Fruit fly (Drosophila melanogaster) whole organism, embryonic: Measurements from ENCODE around the gene CG4594.

Experiments used
- Adf1 ChIP-seq: fragments of 200-800 bp; sonication (Bioruptor generic); IDR thresholded peaks from 2 replicates; pipeline ENCODE4 v1.3.6; 2022; ENCODE audit warnings: missing biosample characterization, missing genetic modification characterization
- Awh ChIP-seq: fragments of 200-800 bp; sonication (Bioruptor generic); IDR thresholded peaks from 2 replicates; pipeline ENCODE4, ENCODE4 v1.3.6; 2022; ENCODE audit warnings: missing biosample characterization, missing genetic modification characterization
- CG10267 ChIP-seq: fragments of 200-800 bp; sonication (Bioruptor generic); optimal IDR thresholded peaks from 2 replicates; lab custom pipeline; 2018; ENCODE audit warnings: missing biosample characterization, mild to moderate bottlenecking, missing genetic modification characterization, moderate library complexity
- CG10366 ChIP-seq: fragments of 200-800 bp; sonication (Bioruptor generic); IDR thresholded peaks from 2 replicates; pipeline ENCODE4 v1.3.6; 2022; ENCODE audit warnings: missing biosample characterization, missing genetic modification characterization
- CG10959 ChIP-seq: fragments of 200-800 bp; sonication (Bioruptor generic); IDR thresholded peaks from 2 replicates; pipeline ENCODE4 v1.3.6; 2022; ENCODE audit warnings: missing biosample characterization, missing genetic modification characterization
- CG11695 ChIP-seq: fragments of 200-800 bp; sonication (Bioruptor generic); IDR thresholded peaks from 3 replicates; pipeline ENCODE4 v1.3.6; 2022; ENCODE audit warnings: missing biosample characterization, missing genetic modification characterization
- CG13624 ChIP-seq: fragments of 200-800 bp; sonication (Bioruptor generic); optimal IDR thresholded peaks from 2 replicates; lab custom pipeline; 2016; ENCODE audit warnings: missing biosample characterization, missing genetic modification characterization
- CG14860 ChIP-seq: fragments of 200-800 bp; sonication (Bioruptor generic); IDR thresholded peaks from 3 replicates; pipeline ENCODE4 v1.3.6; 2022; ENCODE audit warnings: missing biosample characterization, missing genetic modification characterization; ENCODE audit not compliant: partially characterized antibody
- CG15073 ChIP-seq: fragments of 200-800 bp; sonication (Bioruptor generic); optimal IDR thresholded peaks from 2 replicates; lab custom pipeline; 2016; ENCODE audit warnings: missing biosample characterization, missing genetic modification characterization
- CG15479 ChIP-seq: fragments of 200-800 bp; sonication (Bioruptor generic); optimal IDR thresholded peaks from 3 replicates; lab custom pipeline; 2019; ENCODE audit warnings: missing biosample characterization, mild to moderate bottlenecking, missing genetic modification characterization, moderate library complexity
- CG15696 ChIP-seq: fragments of 200-800 bp; sonication (Bioruptor generic); optimal IDR thresholded peaks from 2 replicates; lab custom pipeline; 2019; ENCODE audit warnings: missing biosample characterization, mild to moderate bottlenecking, missing genetic modification characterization, moderate library complexity
- CG1832 ChIP-seq: fragments of 200-800 bp; sonication (Bioruptor generic); optimal IDR thresholded peaks from 2 replicates; lab custom pipeline; 2017; ENCODE audit warnings: missing biosample characterization, mild to moderate bottlenecking, missing genetic modification characterization, inconsistent platforms
- CG2875 ChIP-seq: fragments of 200-800 bp; sonication (Bioruptor generic); optimal IDR thresholded peaks from 2 replicates; lab custom pipeline; 2017; ENCODE audit warnings: missing biosample characterization, mild to moderate bottlenecking, missing genetic modification characterization, missing genetic modification reagents
- CG3163 ChIP-seq: fragments of 200-800 bp; sonication (Bioruptor generic); optimal IDR thresholded peaks from 3 replicates; lab custom pipeline; 2016; ENCODE audit warnings: missing biosample characterization, missing genetic modification characterization
- CG42726 ChIP-seq: fragments of 200-800 bp; sonication (Bioruptor generic); IDR thresholded peaks from 2 replicates; pipeline ENCODE4 v1.3.6; 2022; ENCODE audit warnings: missing biosample characterization, missing genetic modification characterization; ENCODE audit not compliant: partially characterized antibody
- CG4730 ChIP-seq: fragments of 200-800 bp; sonication (Bioruptor generic); IDR thresholded peaks from 2 replicates; pipeline ENCODE4 v1.3.6; 2022; ENCODE audit warnings: missing biosample characterization, missing genetic modification characterization
- CG6654 ChIP-seq: fragments of 200-800 bp; sonication (Bioruptor generic); optimal IDR thresholded peaks from 2 replicates; lab custom pipeline; 2017; ENCODE audit warnings: missing biosample characterization, mild to moderate bottlenecking, missing genetic modification characterization
- CG9932 ChIP-seq: fragments of 200-800 bp; sonication (Bioruptor generic); IDR thresholded peaks from 2 replicates; pipeline ENCODE4 v1.3.6; 2022; ENCODE audit warnings: missing biosample characterization, missing genetic modification characterization
- Dad ChIP-seq: fragments of 200-800 bp; sonication (Bioruptor generic); optimal IDR thresholded peaks from 3 replicates; lab custom pipeline; 2016; ENCODE audit warnings: missing biosample characterization, missing genetic modification characterization
- Deaf1 ChIP-seq: fragments of 200-800 bp; optimal IDR thresholded peaks from 3 replicates; lab custom pipeline; 2019; ENCODE audit warnings: missing biosample characterization, mild to moderate bottlenecking, missing genetic modification characterization, moderate library complexity
- Dek ChIP-seq: fragments of 200-800 bp; sonication (Bioruptor generic); optimal IDR thresholded peaks from 3 replicates; lab custom pipeline; 2019; ENCODE audit warnings: missing biosample characterization, mild to moderate bottlenecking, missing genetic modification characterization, moderate library complexity
- Elba2 ChIP-seq: fragments of 200-800 bp; sonication (Bioruptor generic); optimal IDR thresholded peaks from 3 replicates; lab custom pipeline; 2016; ENCODE audit warnings: missing biosample characterization, missing genetic modification characterization
- Gsc ChIP-seq: fragments of 200-800 bp; sonication (Bioruptor generic); IDR thresholded peaks from 2 replicates; pipeline ENCODE4 v1.3.6; 2022; ENCODE audit warnings: missing biosample characterization, missing genetic modification characterization
- H15 ChIP-seq: fragments of 200-800 bp; sonication (Bioruptor generic); IDR thresholded peaks from 3 replicates; pipeline ENCODE4 v1.3.6; 2022; ENCODE audit warnings: missing biosample characterization, missing genetic modification characterization
- H2.0 ChIP-seq: fragments of 200-800 bp; sonication (Bioruptor generic); IDR thresholded peaks from 2 replicates; pipeline ENCODE4 v1.3.6; 2022; ENCODE audit warnings: missing biosample characterization, missing genetic modification characterization
- HHEX ChIP-seq: fragments of 200-800 bp; sonication (Bioruptor generic); optimal IDR thresholded peaks from 3 replicates; lab custom pipeline; 2017; ENCODE audit warnings: missing biosample characterization, mild to moderate bottlenecking, missing genetic modification characterization, missing genetic modification reagents
- HLH3B ChIP-seq: fragments of 200-800 bp; sonication (Bioruptor generic); IDR thresholded peaks from 2 replicates; pipeline ENCODE4 v1.3.6; 2022; ENCODE audit warnings: missing biosample characterization, missing genetic modification characterization
- MBD-R2 ChIP-seq: fragments of 200-800 bp; sonication (Bioruptor generic); IDR thresholded peaks from 2 replicates; pipeline ENCODE4 v1.3.6; 2022; ENCODE audit warnings: missing biosample characterization, missing genetic modification characterization
- Max ChIP-seq: fragments of 200-800 bp; sonication (Bioruptor generic); optimal IDR thresholded peaks from 2 replicates; lab custom pipeline; 2016; ENCODE audit warnings: missing biosample characterization, mild to moderate bottlenecking, missing genetic modification characterization
- Six4 ChIP-seq: fragments of 200-800 bp; sonication (Bioruptor generic); optimal IDR thresholded peaks from 2 replicates; lab custom pipeline; 2016; ENCODE audit warnings: missing biosample characterization, missing genetic modification characterization
- Stat92E ChIP-seq, 3 experiments: fragments of >200 bp in 2 of 3; fragments of 200-800 bp in 1 of 3; sonication (Bioruptor generic) in 1 of 3; optimal IDR thresholded peaks; 2 replicates each; lab custom pipeline; 2017 to 2019; ENCODE audit warnings: missing biosample characterization in 3 of 3, missing genetic modification characterization in 3 of 3, mild to moderate bottlenecking in 1 of 3, moderate library complexity in 1 of 3
- ab ChIP-seq: fragments of 200-800 bp; sonication (Bioruptor generic); optimal IDR thresholded peaks from 2 replicates; lab custom pipeline; 2016; ENCODE audit warnings: missing biosample characterization, missing genetic modification characterization
- abd-A ChIP-seq: fragments of 200-800 bp; sonication (Bioruptor generic); optimal IDR thresholded peaks from 3 replicates; lab custom pipeline; 2019; ENCODE audit warnings: missing biosample characterization, mild to moderate bottlenecking, missing genetic modification characterization, moderate library complexity
- ase ChIP-seq: fragments of 200-800 bp; sonication (Bioruptor generic); IDR thresholded peaks from 3 replicates; pipeline ENCODE4 v1.3.6; 2022; ENCODE audit warnings: missing biosample characterization, missing genetic modification characterization
- disco-r ChIP-seq: fragments of 200-800 bp; sonication (Bioruptor generic); optimal IDR thresholded peaks from 2 replicates; lab custom pipeline; 2016; ENCODE audit warnings: missing biosample characterization, missing genetic modification characterization
- dmrt11E ChIP-seq: fragments of 200-800 bp; sonication (Bioruptor generic); optimal IDR thresholded peaks from 3 replicates; lab custom pipeline; 2018; ENCODE audit warnings: missing biosample characterization, mild to moderate bottlenecking, missing genetic modification characterization, moderate library complexity
- ems ChIP-seq: fragments of 200-800 bp; sonication (Bioruptor generic); optimal IDR thresholded peaks from 3 replicates; lab custom pipeline; 2016; ENCODE audit warnings: missing biosample characterization, missing genetic modification characterization
- esg ChIP-seq: fragments of 200-800 bp; sonication (Bioruptor generic); conservative IDR thresholded peaks from 2 replicates; pipeline ENCODE4 v1.3.6; 2022; ENCODE audit warnings: missing biosample characterization, missing genetic modification characterization
- fd102C ChIP-seq: fragments of 200-800 bp; sonication (Bioruptor generic); optimal IDR thresholded peaks from 2 replicates; lab custom pipeline; 2018; ENCODE audit warnings: missing biosample characterization, mild to moderate bottlenecking, missing genetic modification characterization, moderate library complexity
- kay ChIP-seq: fragments of 200-800 bp; sonication (Bioruptor generic); optimal IDR thresholded peaks from 2 replicates; lab custom pipeline; 2016; ENCODE audit warnings: missing biosample characterization, missing genetic modification characterization
- lola ChIP-seq, 3 experiments: fragments of >200 bp in 2 of 3; fragments of 200-800 bp in 1 of 3; sonication (Bioruptor generic) in 1 of 3; optimal IDR thresholded peaks; 2 replicates each; lab custom pipeline; 2017 to 2019; ENCODE audit warnings: missing biosample characterization in 3 of 3, missing genetic modification characterization in 3 of 3, mild to moderate bottlenecking in 1 of 3, moderate library complexity in 1 of 3
- lov ChIP-seq, 2 experiments: fragments of 200-800 bp in 1 of 2; fragments of >200 bp in 1 of 2; sonication (Bioruptor generic) in 1 of 2; IDR thresholded peaks in 1 of 2; optimal IDR thresholded peaks in 1 of 2; 2 replicates in 1 of 2; 3 replicates in 1 of 2; pipeline versions ENCODE4 v1.3.6 to Lab custom; 2017 to 2022; ENCODE audit warnings: missing biosample characterization in 1 of 2, missing genetic modification characterization in 1 of 2
- org-1 ChIP-seq: fragments of 200-800 bp; sonication (Bioruptor generic); optimal IDR thresholded peaks from 2 replicates; lab custom pipeline; 2017; ENCODE audit warnings: missing biosample characterization, missing genetic modification characterization
- pzg ChIP-seq: fragments of 200-800 bp; sonication (Bioruptor generic); optimal IDR thresholded peaks from 3 replicates; lab custom pipeline; 2018; ENCODE audit warnings: missing biosample characterization, mild to moderate bottlenecking, missing genetic modification characterization, moderate library complexity
- sens-2 ChIP-seq: fragments of 200-800 bp; sonication (Bioruptor generic); IDR thresholded peaks from 2 replicates; pipeline ENCODE4 v1.3.6; 2022; ENCODE audit warnings: missing biosample characterization, missing genetic modification characterization
- sisA ChIP-seq: fragments of 200-800 bp; sonication (Bioruptor generic); IDR thresholded peaks from 2 replicates; pipeline ENCODE4 v1.3.6; 2022; ENCODE audit warnings: missing biosample characterization, missing genetic modification characterization
- slou ChIP-seq: fragments of 200-800 bp; sonication (Bioruptor generic); optimal IDR thresholded peaks from 3 replicates; lab custom pipeline; 2016; ENCODE audit warnings: missing biosample characterization, missing genetic modification characterization
- tgo ChIP-seq: fragments of 200-800 bp; sonication (Bioruptor generic); IDR thresholded peaks from 3 replicates; pipeline ENCODE4 v1.3.6; 2022; ENCODE audit warnings: missing biosample characterization, missing genetic modification characterization
- tx ChIP-seq: fragments of 200-800 bp; sonication (Bioruptor generic); optimal IDR thresholded peaks from 2 replicates; lab custom pipeline; 2016; ENCODE audit warnings: missing biosample characterization, missing genetic modification characterization
- z ChIP-seq: fragments of 200-800 bp; sonication (Bioruptor generic); IDR thresholded peaks from 3 replicates; pipeline ENCODE4 v1.3.6; 2022; ENCODE audit warnings: missing biosample characterization, missing genetic modification characterization

The CG4594 gene

DNA sequence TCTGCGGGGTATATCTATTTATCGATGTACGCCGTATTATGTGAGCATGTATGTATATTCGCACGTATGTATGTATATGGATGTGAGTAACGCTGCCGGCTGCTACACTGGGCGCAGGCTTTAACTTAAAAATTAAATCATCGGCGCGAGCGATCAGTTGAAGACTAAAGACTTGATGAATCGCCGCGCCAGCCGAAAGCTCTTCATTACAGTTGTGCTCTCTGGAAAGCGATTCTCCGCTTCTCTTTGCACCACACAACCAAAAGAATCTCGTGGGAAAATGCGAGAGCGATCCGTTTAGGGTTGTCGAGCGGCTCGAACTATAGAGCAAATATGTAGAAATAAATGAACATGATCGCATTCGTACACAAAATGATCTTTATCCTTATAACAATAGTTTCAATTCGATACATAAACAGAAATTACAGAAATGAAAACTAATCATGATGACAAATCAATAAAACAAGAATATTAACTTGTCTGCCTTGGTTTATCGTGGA lies 11.4 kb upstream of the CG4594 start, which contains the start of gene CG13124 (continued):
- no peak for TF ChIP-seq esg
- no peak for TF ChIP-seq lov (optimal IDR thresholded peaks at IDR 0.05; lab: Kevin White, UChicago)
- no peak for TF ChIP-seq lov (GFP tag; IDR thresholded peaks at IDR 0.05; lab: Robert Waterston, UW)
- no peak for TF ChIP-seq Elba2 (GFP tag; lab: Kevin White, UChicago)
- TF ChIP-seq CG15073 (GFP tag; lab: Kevin White, UChicago) = no peak
- TF ChIP-seq CG2875 (GFP tag; lab: Kevin White, UChicago) = no peak
- TF ChIP-seq slou (GFP tag; lab: Kevin White, UChicago) = no peak
- no peak for TF ChIP-seq ase (GFP tag; lab: Robert Waterston, UW)
- no peak for TF ChIP-seq Awh (GFP tag; lab: Robert Waterston, UW)
- no peak for TF ChIP-seq org-1 (GFP tag; lab: Kevin White, UChicago)
- TF ChIP-seq Dad = no peak
- TF ChIP-seq abd-A (tag; lab: Kevin White, UChicago) = no peak
- TF ChIP-seq Six4 (GFP tag; lab: Kevin White, UChicago) = no peak
- TF ChIP-seq Gsc (GFP tag; lab: Robert Waterston, UW) = no peak
- TF ChIP-seq Dek = no peak
- TF ChIP-seq CG6654 (GFP tag; lab: Kevin White, UChicago) = no peak
- 0 out of 2 replicates have a peak, but pooled peaks have one; percentile 10 for TF ChIP-seq sens-2 (GFP tag; lab: Robert Waterston, UW)
- TF ChIP-seq CG15696 (tag; lab: Kevin White, UChicago) = no peak
- no peak for TF ChIP-seq H15 (GFP tag; lab: Robert Waterston, UW)
- TF ChIP-seq CG14860 = no peak
- peak; percentile 42; the same call in 1 of the 2 replicates for TF ChIP-seq Adf1
- no peak for TF ChIP-seq tgo (GFP tag; lab: Robert Waterston, UW)
- TF ChIP-seq z = no peak
- peak; percentile 0 for TF ChIP-seq CG10267 (tag; lab: Kevin White, UChicago)
- peak; percentile 23; the same call in 1 of the 3 replicates for TF ChIP-seq CG11695 (GFP tag; lab: Robert Waterston, UW)
- no peak for TF ChIP-seq dmrt11E
- peak; percentile 43 for TF ChIP-seq kay
- TF ChIP-seq disco-r (GFP tag; lab: Kevin White, UChicago) = no peak
- TF ChIP-seq Max = no peak
- no peak for TF ChIP-seq CG15479 (GFP tag; lab: Kevin White, UChicago)
- no peak for TF ChIP-seq CG4730
- TF ChIP-seq Deaf1 (tag; lab: Kevin White, UChicago) = peak; percentile 34
- no peak for TF ChIP-seq ab
- TF ChIP-seq CG10959 (GFP tag; lab: Robert Waterston, UW) = no peak
- no peak for TF ChIP-seq HLH3B
- TF ChIP-seq HHEX (GFP tag; lab: Kevin White, UChicago) = no peak
- TF ChIP-seq lola (GFP tag; optimal IDR thresholded peaks at IDR 0.05; lab: Kevin White, UChicago) = no peak
- TF ChIP-seq fd102C = no peak
- TF ChIP-seq MBD-R2 = no peak
- TF ChIP-seq pzg = no peak
- TF ChIP-seq CG10366 (GFP tag; lab: Robert Waterston, UW) = no peak
- TF ChIP-seq CG1832 (GFP tag; lab: Kevin White, UChicago) = no peak
- TF ChIP-seq CG13624 (GFP tag; lab: Kevin White, UChicago) = peak; percentile 22
- no peak for TF ChIP-seq tx (GFP tag; lab: Kevin White, UChicago)
- no peak for TF ChIP-seq H2.0
- TF ChIP-seq CG42726 = no peak
- peak; percentile 53 for TF ChIP-seq CG9932 (GFP tag; lab: Robert Waterston, UW)
- TF ChIP-seq CG3163 = peak; percentile 86
- no peak for TF ChIP-seq sisA
- TF ChIP-seq ems (GFP tag; lab: Kevin White, UChicago) = no peak
- no peak for TF ChIP-seq Stat92E (GFP tag; optimal IDR thresholded peaks at IDR 0.05; lab: Kevin White, UChicago)
